Fruit fly (Drosophila melanogaster): Measurements from ENCODE around the gene Swip-1.

- TF ChIP-seq pan (optimal IDR thresholded peaks at IDR 0.05) (no peak), Dll (optimal IDR thresholded peaks at IDR 0.05) (no peak), CG8478 (optimal IDR thresholded peaks at IDR 0.05) (no peak), usp (GFP tag; optimal IDR thresholded peaks at IDR 0.05) (no peak)
Observed at dm6 chr2L:18966214-18966556, 20.9 kb downstream of the Swip-1 start.

Measured in whole organism.